Worm (Caenorhabditis elegans) whole organism, mixed stage, embryonic: ENCODE data around the gene scyl-1.

ENCODE experiments used
- M03D4.4 ChIP-seq: sonication (generic microtip); optimal IDR thresholded peaks from 2 replicates; lab custom pipeline; 2017; ENCODE audit warnings: mild to moderate bottlenecking, missing genetic modification characterization, missing compliant biosample characterization
- bed-3 ChIP-seq: fragments of 200-800 bp; sonication (Bioruptor generic); optimal IDR thresholded peaks from 3 replicates; lab custom pipeline; 2018; ENCODE audit warnings: mild to moderate bottlenecking, missing genetic modification characterization, moderate library complexity, missing compliant biosample characterization
- blmp-1 ChIP-seq: fragments of 150-350 bp; optimal IDR thresholded peaks from 2 replicates; lab custom pipeline; 2014; ENCODE audit warnings: missing biosample characterization, missing genetic modification characterization
- ceh-39 ChIP-seq: fragments of 150-350 bp; optimal IDR thresholded peaks from 2 replicates; lab custom pipeline; 2014; ENCODE audit warnings: missing biosample characterization, missing genetic modification characterization
- ceh-43 ChIP-seq: fragments of 200-800 bp; sonication (Bioruptor generic); optimal IDR thresholded peaks from 2 replicates; lab custom pipeline; 2018; ENCODE audit warnings: mild to moderate bottlenecking, missing genetic modification characterization, moderate library complexity, missing compliant biosample characterization
- ceh-83 ChIP-seq: fragments of 200-800 bp; sonication (Bioruptor generic); optimal IDR thresholded peaks from 2 replicates; lab custom pipeline; 2018; ENCODE audit warnings: mild to moderate bottlenecking, missing genetic modification characterization, missing compliant biosample characterization
- ces-1 ChIP-seq: fragments of 150-350 bp; optimal IDR thresholded peaks from 2 replicates; lab custom pipeline; 2014; ENCODE audit warnings: missing biosample characterization, missing genetic modification reagents, missing genetic modification characterization
- cnd-1 ChIP-seq: fragments of 200-800 bp; sonication (Bioruptor generic); optimal IDR thresholded peaks from 2 replicates; lab custom pipeline; 2018; ENCODE audit warnings: mild to moderate bottlenecking, missing genetic modification characterization, missing compliant biosample characterization
- drap-1 ChIP-seq: fragments of 200-800 bp; sonication (Bioruptor generic); optimal IDR thresholded peaks from 3 replicates; lab custom pipeline; 2018; ENCODE audit warnings: mild to moderate bottlenecking, missing genetic modification characterization, missing compliant biosample characterization
- elt-1 ChIP-seq: sonication (generic microtip); optimal IDR thresholded peaks from 2 replicates; lab custom pipeline; 2017; ENCODE audit warnings: missing genetic modification characterization, mild to moderate bottlenecking, missing compliant biosample characterization, antibody characterized with exemption, moderate library complexity, borderline replicate concordance; ENCODE audit not compliant: insufficient read depth
- elt-3 ChIP-seq: fragments of 150-350 bp; optimal IDR thresholded peaks from 2 replicates; lab custom pipeline; 2014; ENCODE audit warnings: missing biosample characterization, missing genetic modification characterization
- flh-1 ChIP-seq: fragments of 200-800 bp; sonication (Bioruptor generic); optimal IDR thresholded peaks from 2 replicates; lab custom pipeline; 2018; ENCODE audit warnings: mild to moderate bottlenecking, missing genetic modification characterization, moderate library complexity, missing compliant biosample characterization
- ham-2 ChIP-seq: fragments of 200-800 bp; sonication (Bioruptor generic); optimal IDR thresholded peaks from 2 replicates; lab custom pipeline; 2018; ENCODE audit warnings: mild to moderate bottlenecking, missing genetic modification characterization, missing compliant biosample characterization
- hlh-1 ChIP-seq: fragments of 150-350 bp; optimal IDR thresholded peaks from 2 replicates; lab custom pipeline; 2014; ENCODE audit warnings: missing biosample characterization, missing genetic modification reagents, missing genetic modification characterization
- lin-13 ChIP-seq: fragments of 150-350 bp; optimal IDR thresholded peaks from 2 replicates; lab custom pipeline; 2014; ENCODE audit warnings: missing biosample characterization, missing genetic modification characterization
- lin-32 ChIP-seq: fragments of 200-800 bp; sonication (Bioruptor generic); optimal IDR thresholded peaks from 2 replicates; lab custom pipeline; 2018; ENCODE audit warnings: mild to moderate bottlenecking, missing genetic modification characterization, missing compliant biosample characterization
- lsy-2 ChIP-seq: fragments of 150-350 bp; optimal IDR thresholded peaks from 2 replicates; lab custom pipeline; 2014; ENCODE audit warnings: missing biosample characterization, missing genetic modification characterization
- mab-5 ChIP-seq: fragments of 150-350 bp; optimal IDR thresholded peaks from 2 replicates; lab custom pipeline; 2014; ENCODE audit warnings: missing biosample characterization, missing genetic modification characterization
- mep-1 ChIP-seq: fragments of 150-350 bp; optimal IDR thresholded peaks from 2 replicates; lab custom pipeline; 2017; ENCODE audit warnings: missing biosample characterization, missing genetic modification reagents, missing genetic modification characterization, inconsistent platforms
- mls-2 ChIP-seq: sonication (generic microtip); optimal IDR thresholded peaks from 2 replicates; lab custom pipeline; 2016; ENCODE audit warnings: mild to moderate bottlenecking, missing genetic modification characterization, moderate library complexity, missing compliant biosample characterization
- nhr-12 ChIP-seq: fragments of 150-350 bp; optimal IDR thresholded peaks from 2 replicates; lab custom pipeline; 2014; ENCODE audit warnings: missing biosample characterization, missing genetic modification characterization
- nhr-2 ChIP-seq: fragments of 150-350 bp; optimal IDR thresholded peaks from 2 replicates; lab custom pipeline; 2014; ENCODE audit warnings: missing biosample characterization, missing genetic modification characterization
- nhr-237 ChIP-seq: fragments of 150-350 bp; optimal IDR thresholded peaks from 2 replicates; lab custom pipeline; 2014; ENCODE audit warnings: missing biosample characterization, missing genetic modification characterization
- nhr-28 ChIP-seq: fragments of 150-350 bp; optimal IDR thresholded peaks from 2 replicates; lab custom pipeline; 2014; ENCODE audit warnings: missing biosample characterization, missing genetic modification characterization
- nhr-76 ChIP-seq: sonication (generic microtip); optimal IDR thresholded peaks from 2 replicates; lab custom pipeline; 2017; ENCODE audit warnings: missing biosample characterization, missing genetic modification characterization
- pha-4 ChIP-seq: fragments of 150-350 bp; optimal IDR thresholded peaks from 2 replicates; lab custom pipeline; 2018; ENCODE audit warnings: missing biosample characterization, missing genetic modification reagents, missing genetic modification characterization
- sem-2 ChIP-seq: fragments of 200-800 bp; sonication (Bioruptor generic); optimal IDR thresholded peaks from 2 replicates; lab custom pipeline; 2018; ENCODE audit warnings: mild to moderate bottlenecking, missing genetic modification characterization, missing compliant biosample characterization
- snpc-4 ChIP-seq: fragments of 150-350 bp; optimal IDR thresholded peaks from 2 replicates; lab custom pipeline; 2014; ENCODE audit warnings: missing biosample characterization, missing genetic modification characterization
- sptf-1 ChIP-seq: sonication (generic microtip); optimal IDR thresholded peaks from 2 replicates; lab custom pipeline; 2017; ENCODE audit warnings: mild to moderate bottlenecking, missing genetic modification characterization, moderate library complexity, missing compliant biosample characterization
- tbx-8 ChIP-seq: fragments of 200-800 bp; sonication (Bioruptor generic); optimal IDR thresholded peaks from 2 replicates; lab custom pipeline; 2018; ENCODE audit warnings: mild to moderate bottlenecking, missing genetic modification characterization, moderate library complexity, missing compliant biosample characterization
- unc-120 ChIP-seq: sonication (generic microtip); optimal IDR thresholded peaks from 2 replicates; lab custom pipeline; 2017; ENCODE audit warnings: missing genetic modification characterization, missing compliant biosample characterization; ENCODE audit not compliant: poor library complexity, severe bottlenecking
- unc-39 ChIP-seq: fragments of 150-350 bp; optimal IDR thresholded peaks from 2 replicates; lab custom pipeline; 2014; ENCODE audit warnings: missing biosample characterization, missing genetic modification characterization
- unc-62 ChIP-seq: fragments of 150-350 bp; optimal IDR thresholded peaks from 2 replicates; lab custom pipeline; 2014; ENCODE audit warnings: missing biosample characterization, missing genetic modification reagents, missing genetic modification characterization
- zip-8 ChIP-seq: fragments of 150-350 bp; optimal IDR thresholded peaks from 2 replicates; lab custom pipeline; 2014; ENCODE audit warnings: missing biosample characterization, missing genetic modification characterization
- ztf-11 ChIP-seq: fragments of 150-350 bp; optimal IDR thresholded peaks from 2 replicates; lab custom pipeline; 2014; ENCODE audit warnings: missing biosample characterization, missing genetic modification characterization

scyl-1 gene

ce11 chrV:13041666-13042065, at the start of gene scyl-1:
TSS of gene scyl-1 (minus strand) at chrV:13041721.
- peak; percentile 16 for TF ChIP-seq unc-62 (GFP tag; lab: Kevin White, UChicago)
- peak; percentile 57 for TF ChIP-seq hlh-1 (tag; lab: Kevin White, UChicago)
- TF ChIP-seq sptf-1, result peak; percentile 64
- no peak for TF ChIP-seq pha-4
- no peak for TF ChIP-seq bed-3 (GFP tag; lab: Kevin White, UChicago)
- TF ChIP-seq M03D4.4 (tag; lab: Kevin White, UChicago), result peak; percentile 36
- TF ChIP-seq elt-1, result no peak
- peak; percentile 66 for TF ChIP-seq mep-1 (tag; lab: Kevin White, UChicago)
- TF ChIP-seq ceh-39 (tag; lab: Kevin White, UChicago), result no peak
- peak; percentile 7 for TF ChIP-seq mls-2 (tag; lab: Kevin White, UChicago)
- peak; percentile 19 for TF ChIP-seq blmp-1
- no peak for TF ChIP-seq lin-32 (GFP tag; lab: Kevin White, UChicago)
- peak; percentile 32 for TF ChIP-seq drap-1 (GFP tag; lab: Kevin White, UChicago)
- peak; percentile 17 for TF ChIP-seq ceh-83
- TF ChIP-seq ham-2 (GFP tag; lab: Kevin White, UChicago), result no peak
- TF ChIP-seq unc-120, result no peak
- peak; percentile 86 for TF ChIP-seq ces-1 (GFP tag; lab: Kevin White, UChicago)
- TF ChIP-seq lin-13 (tag; lab: Kevin White, UChicago), result peak; percentile 36
- no peak for TF ChIP-seq cnd-1 (tag; lab: Kevin White, UChicago)
- TF ChIP-seq nhr-237 (tag; lab: Kevin White, UChicago), result peak; percentile 52
- TF ChIP-seq zip-8 (tag; lab: Kevin White, UChicago), result no peak
- TF ChIP-seq ceh-43, result no peak
- TF ChIP-seq elt-3 (tag; lab: Kevin White, UChicago), result no peak
- TF ChIP-seq mab-5 (tag; lab: Kevin White, UChicago), result no peak
- TF ChIP-seq ztf-11 (tag; lab: Kevin White, UChicago), result peak; percentile 3
- no peak for TF ChIP-seq nhr-12 (tag; lab: Kevin White, UChicago)
- TF ChIP-seq lsy-2 (tag; lab: Kevin White, UChicago), result peak; percentile 61
- TF ChIP-seq tbx-8 (GFP tag; lab: Kevin White, UChicago), result no peak
- no peak for TF ChIP-seq nhr-28 (tag; lab: Kevin White, UChicago)
- TF ChIP-seq snpc-4, result no peak

ce11 chrV:13090130-13090770, 48.7 kb upstream of the scyl-1 start, which contains the start of gene C34B4.4:
TSS of gene C34B4.4 (plus strand) at chrV:13090405.
- TF ChIP-seq cnd-1 (tag; lab: Kevin White, UChicago), result no peak
- no peak for TF ChIP-seq flh-1
- TF ChIP-seq ceh-39 (tag; lab: Kevin White, UChicago), result no peak
- no peak for TF ChIP-seq snpc-4

- TF ChIP-seq mep-1 (tag; lab: Kevin White, UChicago) (no peak), mls-2 (tag; lab: Kevin White, UChicago) (no peak), elt-1 (peak; percentile 14)
Measured at ce11 chrV:13088485-13088884, 47.0 kb upstream of the scyl-1 start.

ce11 chrV:13085917-13086552, 44.5 kb upstream of the scyl-1 start:
- TF ChIP-seq mab-5 (tag; lab: Kevin White, UChicago), result no peak
- peak; percentile 10 for TF ChIP-seq M03D4.4 (tag; lab: Kevin White, UChicago)
- no peak for TF ChIP-seq ceh-43
- TF ChIP-seq ceh-83, result no peak
- TF ChIP-seq tbx-8 (GFP tag; lab: Kevin White, UChicago), result no peak
- peak; percentile 52 for TF ChIP-seq hlh-1 (tag; lab: Kevin White, UChicago)
- peak; percentile 52 for TF ChIP-seq mep-1 (tag; lab: Kevin White, UChicago)
- TF ChIP-seq unc-62 (GFP tag; lab: Kevin White, UChicago), result peak; percentile 93
- no peak for TF ChIP-seq snpc-4
- TF ChIP-seq lin-32 (GFP tag; lab: Kevin White, UChicago), result no peak
- TF ChIP-seq ces-1 (GFP tag; lab: Kevin White, UChicago), result no peak
- no peak for TF ChIP-seq blmp-1
- TF ChIP-seq unc-120, result peak; percentile 99
- no peak for TF ChIP-seq elt-3 (tag; lab: Kevin White, UChicago)
- no peak for TF ChIP-seq bed-3 (GFP tag; lab: Kevin White, UChicago)
- no peak for TF ChIP-seq lin-13 (tag; lab: Kevin White, UChicago)
- no peak for TF ChIP-seq nhr-76 (tag; lab: Kevin White, UChicago)
- TF ChIP-seq mls-2 (tag; lab: Kevin White, UChicago), result no peak
- TF ChIP-seq zip-8 (tag; lab: Kevin White, UChicago), result no peak
- no peak for TF ChIP-seq cnd-1 (tag; lab: Kevin White, UChicago)
- TF ChIP-seq ztf-11 (tag; lab: Kevin White, UChicago), result peak; percentile 12
- peak; percentile 32 for TF ChIP-seq pha-4
- no peak for TF ChIP-seq flh-1
- no peak for TF ChIP-seq ceh-39 (tag; lab: Kevin White, UChicago)
- TF ChIP-seq nhr-2 (tag; lab: Kevin White, UChicago), result no peak
- no peak for TF ChIP-seq unc-39 (tag; lab: Kevin White, UChicago)
- TF ChIP-seq nhr-237 (tag; lab: Kevin White, UChicago), result peak; percentile 4
- TF ChIP-seq drap-1 (GFP tag; lab: Kevin White, UChicago), result no peak
- TF ChIP-seq sptf-1, result peak; percentile 33
- TF ChIP-seq sem-2, result no peak
- no peak for TF ChIP-seq nhr-12 (tag; lab: Kevin White, UChicago)
- no peak for TF ChIP-seq nhr-28 (tag; lab: Kevin White, UChicago)
- TF ChIP-seq lsy-2 (tag; lab: Kevin White, UChicago), result peak; percentile 30
- no peak for TF ChIP-seq elt-1
- TF ChIP-seq ham-2 (GFP tag; lab: Kevin White, UChicago), result no peak
